Fruit fly (Drosophila melanogaster) whole organism, embryonic: ENCODE data around the gene xmas.
A peak's percentile ranks its signal among the peaks of the same experiment; 100 is the strongest.

Experiments used
- Ada2b ChIP-seq: fragments of 200-800 bp; sonication (Bioruptor generic); IDR thresholded peaks from 2 replicates; pipeline ENCODE4 v1.3.6; 2022; ENCODE audit warnings: missing biosample characterization, missing genetic modification characterization
- Blimp-1 ChIP-seq: fragments of 200-800 bp; sonication (Bioruptor generic); optimal IDR thresholded peaks from 3 replicates; lab custom pipeline; 2018; ENCODE audit warnings: missing biosample characterization, missing genetic modification characterization, mild to moderate bottlenecking, moderate library complexity, missing genetic modification reagents
- Bteb2 ChIP-seq: fragments of 200-800 bp; sonication (Bioruptor generic); optimal IDR thresholded peaks from 2 replicates; lab custom pipeline; 2016; ENCODE audit warnings: missing biosample characterization, missing genetic modification characterization
- CG10209 ChIP-seq: fragments of 200-800 bp; sonication (Bioruptor generic); optimal IDR thresholded peaks from 3 replicates; lab custom pipeline; 2017; ENCODE audit warnings: missing biosample characterization, mild to moderate bottlenecking, missing genetic modification characterization, missing genetic modification reagents
- CG1024 ChIP-seq: fragments of 200-800 bp; sonication (Bioruptor generic); IDR thresholded peaks from 2 replicates; pipeline ENCODE4 v1.3.6; 2022; ENCODE audit warnings: missing biosample characterization, missing genetic modification characterization
- CG10543 ChIP-seq: fragments of 200-800 bp; sonication (Bioruptor generic); optimal IDR thresholded peaks from 3 replicates; lab custom pipeline; 2017; ENCODE audit warnings: missing biosample characterization, mild to moderate bottlenecking, missing genetic modification characterization, moderate library complexity
- CG11560 ChIP-seq: fragments of 200-800 bp; sonication (Bioruptor generic); IDR thresholded peaks from 3 replicates; pipeline ENCODE4 v1.3.6; 2022; ENCODE audit warnings: missing biosample characterization, missing genetic modification characterization
- CG12391 ChIP-seq: fragments of 200-800 bp; sonication (Bioruptor generic); optimal IDR thresholded peaks from 3 replicates; lab custom pipeline; 2018; ENCODE audit warnings: missing biosample characterization, mild to moderate bottlenecking, missing genetic modification characterization, moderate library complexity
- CG12769 ChIP-seq: fragments of 200-800 bp; sonication (Bioruptor generic); optimal IDR thresholded peaks from 2 replicates; lab custom pipeline; 2019; ENCODE audit warnings: missing biosample characterization, mild to moderate bottlenecking, missing genetic modification characterization, moderate library complexity
- CG13894 ChIP-seq: fragments of 200-800 bp; sonication (Bioruptor generic); optimal IDR thresholded peaks from 3 replicates; lab custom pipeline; 2018; ENCODE audit warnings: missing biosample characterization, mild to moderate bottlenecking, missing genetic modification characterization, moderate library complexity
- CG17328 ChIP-seq: fragments of 200-800 bp; sonication (Bioruptor generic); IDR thresholded peaks from 2 replicates; pipeline ENCODE4 v1.3.6; 2022; ENCODE audit warnings: missing biosample characterization, missing genetic modification characterization
- CG17359 ChIP-seq: fragments of 200-800 bp; sonication (Bioruptor generic); optimal IDR thresholded peaks from 3 replicates; lab custom pipeline; 2018; ENCODE audit warnings: missing biosample characterization, mild to moderate bottlenecking, missing genetic modification characterization, moderate library complexity
- CG18262 ChIP-seq: fragments of 200-800 bp; optimal IDR thresholded peaks from 3 replicates; lab custom pipeline; 2019; ENCODE audit warnings: missing biosample characterization, mild to moderate bottlenecking, missing genetic modification characterization, moderate library complexity
- CG32772 ChIP-seq: fragments of 200-800 bp; sonication (Bioruptor generic); IDR thresholded peaks from 2 replicates; pipeline ENCODE4 v1.3.6; 2022; ENCODE audit warnings: missing biosample characterization, missing genetic modification characterization
- CG3847 ChIP-seq: fragments of 200-800 bp; sonication (Bioruptor generic); IDR thresholded peaks from 2 replicates; pipeline ENCODE4 v1.3.6; 2022; ENCODE audit warnings: missing biosample characterization, missing genetic modification characterization
- CG6689 ChIP-seq: fragments of 200-800 bp; sonication (Bioruptor generic); IDR thresholded peaks from 2 replicates; pipeline ENCODE4 v1.3.6; 2022; ENCODE audit warnings: missing biosample characterization, missing genetic modification characterization
- CG7271 ChIP-seq: fragments of 200-800 bp; sonication (Bioruptor generic); optimal IDR thresholded peaks from 2 replicates; lab custom pipeline; 2018; ENCODE audit warnings: missing biosample characterization, mild to moderate bottlenecking, missing genetic modification characterization, moderate library complexity
- Drgx ChIP-seq: fragments of 200-800 bp; sonication (Bioruptor generic); IDR thresholded peaks from 2 replicates; pipeline ENCODE4 v1.3.6; 2022; ENCODE audit warnings: missing biosample characterization, missing genetic modification characterization
- Hand ChIP-seq: fragments of 200-800 bp; sonication (Bioruptor generic); optimal IDR thresholded peaks from 2 replicates; lab custom pipeline; 2017; ENCODE audit warnings: mild to moderate bottlenecking, missing biosample characterization, missing genetic modification reagents, missing genetic modification characterization
- Hr51 ChIP-seq, 2 experiments: fragments of 200-800 bp; sonication (Bioruptor generic); optimal IDR thresholded peaks; 2 replicates in 1 of 2; 3 replicates in 1 of 2; lab custom pipeline; 2016 to 2018; ENCODE audit warnings: missing biosample characterization in 2 of 2, missing genetic modification characterization in 2 of 2, mild to moderate bottlenecking in 1 of 2, moderate library complexity in 1 of 2
- Kr ChIP-seq: fragments of 200-800 bp; sonication (Bioruptor generic); optimal IDR thresholded peaks from 2 replicates; lab custom pipeline; 2017; ENCODE audit warnings: missing biosample characterization, mild to moderate bottlenecking, missing genetic modification characterization
- Mes4 ChIP-seq: fragments of 200-800 bp; sonication (Bioruptor generic); optimal IDR thresholded peaks from 2 replicates; lab custom pipeline; 2016; ENCODE audit warnings: missing biosample characterization, missing genetic modification characterization
- PHDP ChIP-seq: fragments of 200-800 bp; sonication (Bioruptor generic); optimal IDR thresholded peaks from 3 replicates; lab custom pipeline; 2018; ENCODE audit warnings: missing biosample characterization, mild to moderate bottlenecking, missing genetic modification characterization, moderate library complexity
- Ptx1 ChIP-seq: fragments of 200-800 bp; sonication (Bioruptor generic); IDR thresholded peaks from 2 replicates; pipeline ENCODE4 v1.3.6; 2022; ENCODE audit warnings: missing biosample characterization, missing genetic modification characterization
- Scr ChIP-seq: fragments of 200-800 bp; sonication (Bioruptor generic); IDR thresholded peaks from 2 replicates; pipeline ENCODE4 v1.3.6; 2022; ENCODE audit warnings: missing biosample characterization, missing genetic modification characterization; ENCODE audit not compliant: partially characterized antibody
- Stat92E ChIP-seq, 3 experiments: fragments of >200 bp in 2 of 3; fragments of 200-800 bp in 1 of 3; sonication (Bioruptor generic) in 1 of 3; optimal IDR thresholded peaks; 2 replicates each; lab custom pipeline; 2017 to 2019; ENCODE audit warnings: missing biosample characterization in 3 of 3, missing genetic modification characterization in 3 of 3, mild to moderate bottlenecking in 1 of 3, moderate library complexity in 1 of 3
- Xbp1 ChIP-seq: fragments of 200-800 bp; sonication (Bioruptor generic); optimal IDR thresholded peaks from 3 replicates; lab custom pipeline; 2016; ENCODE audit warnings: missing biosample characterization, mild to moderate bottlenecking, missing genetic modification characterization
- Xrp1 ChIP-seq: fragments of 200-800 bp; sonication (Bioruptor generic); IDR thresholded peaks from 2 replicates; pipeline ENCODE4 v1.3.6; 2022; ENCODE audit warnings: missing biosample characterization, missing genetic modification characterization
- bsh ChIP-seq, 2 experiments: fragments of 200-800 bp; sonication (Bioruptor generic); optimal IDR thresholded peaks; 2 replicates each; lab custom pipeline; 2017 to 2018; ENCODE audit warnings: mild to moderate bottlenecking in 2 of 2, missing biosample characterization in 2 of 2, missing genetic modification characterization in 2 of 2, moderate library complexity in 1 of 2
- cato ChIP-seq: fragments of 200-800 bp; sonication (Bioruptor generic); optimal IDR thresholded peaks from 2 replicates; lab custom pipeline; 2016; ENCODE audit warnings: missing biosample characterization, missing genetic modification characterization, borderline replicate concordance
- dysf ChIP-seq: fragments of 200-800 bp; sonication (Bioruptor generic); IDR thresholded peaks from 3 replicates; pipeline ENCODE4 v1.3.6; 2022; ENCODE audit warnings: missing biosample characterization, missing genetic modification characterization
- eve ChIP-seq, 2 experiments: fragments of >200 bp; optimal IDR thresholded peaks; 2 replicates each; lab custom pipeline; 2017; ENCODE audit warnings: missing biosample characterization in 2 of 2, missing genetic modification characterization in 2 of 2
- gem ChIP-seq: fragments of 200-800 bp; sonication (Bioruptor generic); optimal IDR thresholded peaks from 2 replicates; lab custom pipeline; 2019; ENCODE audit warnings: missing biosample characterization, mild to moderate bottlenecking, missing genetic modification characterization, moderate library complexity
- ind ChIP-seq: fragments of 200-800 bp; sonication (Bioruptor generic); optimal IDR thresholded peaks from 3 replicates; lab custom pipeline; 2016; ENCODE audit warnings: missing biosample characterization, missing genetic modification characterization
- prd ChIP-seq, 3 experiments: fragments of >200 bp in 2 of 3; fragments of 200-800 bp in 1 of 3; sonication (Bioruptor generic) in 1 of 3; optimal IDR thresholded peaks in 2 of 3; IDR thresholded peaks in 1 of 3; 2 replicates in 2 of 3; 3 replicates in 1 of 3; pipeline versions ENCODE4 v1.3.6 to Lab custom; 2017 to 2022; ENCODE audit warnings: missing biosample characterization in 1 of 3, missing genetic modification characterization in 1 of 3
- row ChIP-seq: fragments of 200-800 bp; sonication (Bioruptor generic); IDR thresholded peaks from 3 replicates; pipeline ENCODE4 v1.3.6; 2022; ENCODE audit warnings: missing biosample characterization, missing genetic modification characterization
- sd ChIP-seq: fragments of 200-800 bp; sonication (Bioruptor generic); optimal IDR thresholded peaks from 3 replicates; lab custom pipeline; 2018; ENCODE audit warnings: missing biosample characterization, mild to moderate bottlenecking, missing genetic modification characterization, moderate library complexity
- sens ChIP-seq: fragments of 200-800 bp; sonication (Bioruptor generic); peaks from one replicate; lab custom pipeline; 2016; ENCODE audit warnings: missing biosample characterization, missing genetic modification characterization
- tna ChIP-seq: fragments of 200-800 bp; sonication (Bioruptor generic); IDR thresholded peaks from 2 replicates; pipeline ENCODE4 v1.3.6; 2022; ENCODE audit warnings: missing biosample characterization, missing genetic modification characterization; ENCODE audit not compliant: partially characterized antibody

The xmas gene

dm6 chrX:17206046-17206445 is 46.9 kb upstream of the xmas start, which contains the start of gene CG32564:
Gene CG32564, plus strand, starts transcription at chrX:17206407.
- TF ChIP-seq CG10543 (GFP tag; lab: Kevin White, UChicago) (peak; percentile 29), Stat92E (GFP tag; optimal IDR thresholded peaks at IDR 0.05; lab: Kevin White, UChicago) (no peak), CG13894 (tag; lab: Kevin White, UChicago) (peak; percentile 94)

- TF ChIP-seq CG12769 (tag; lab: Kevin White, UChicago): peak; percentile 60
- no peak for TF ChIP-seq tna (GFP tag; lab: Robert Waterston, UW)
- TF ChIP-seq sd (tag; lab: Kevin White, UChicago): peak; percentile 54
- TF ChIP-seq CG13894 (tag; lab: Kevin White, UChicago): peak; percentile 98
- no peak for TF ChIP-seq cato (GFP tag; lab: Kevin White, UChicago)
Measured at dm6 chrX:17205028-17205427, 45.9 kb upstream of the xmas start.

- TF ChIP-seq eve (GFP tag; optimal IDR thresholded peaks at IDR 0.05; lab: Kevin White, UChicago) (no peak), CG11560 (no peak), Mes4 (GFP tag; lab: Kevin White, UChicago) (no peak)
Measured at dm6 chrX:17202498-17203162, 43.5 kb upstream of the xmas start, which contains the start of the genes TTLL1A and CG5070. Gene TTLL1A, minus strand, starts transcription at chrX:17202598. Gene CG5070, plus strand, starts transcription at chrX:17203112.

DNA sequence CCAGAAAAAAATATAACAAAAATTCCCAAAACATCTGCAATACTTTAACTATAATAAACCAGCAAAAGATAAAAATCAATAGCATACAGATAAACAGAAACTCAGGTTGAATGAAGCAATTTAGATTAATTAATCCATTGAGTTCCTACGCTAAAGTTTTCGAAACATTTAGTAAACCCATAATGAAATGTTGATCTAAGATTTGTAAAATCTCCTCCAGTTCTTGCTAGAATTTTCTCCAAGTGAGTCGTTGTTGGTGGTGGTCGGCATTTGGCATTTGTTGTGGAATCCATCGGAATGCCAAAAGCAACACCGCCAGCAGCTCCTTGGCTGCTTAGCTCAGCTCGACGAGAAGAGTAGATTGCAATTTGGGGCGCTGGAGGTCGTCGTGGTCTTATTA is 29.1 kb upstream of the xmas start:
- TF ChIP-seq prd (optimal IDR thresholded peaks at IDR 0.05; lab: Kevin White, UChicago) (no peak), prd (GFP tag; IDR thresholded peaks at IDR 0.05; lab: Robert Waterston, UW) (no peak), sens (GFP tag; lab: Kevin White, UChicago) (peak; percentile 77)

DNA sequence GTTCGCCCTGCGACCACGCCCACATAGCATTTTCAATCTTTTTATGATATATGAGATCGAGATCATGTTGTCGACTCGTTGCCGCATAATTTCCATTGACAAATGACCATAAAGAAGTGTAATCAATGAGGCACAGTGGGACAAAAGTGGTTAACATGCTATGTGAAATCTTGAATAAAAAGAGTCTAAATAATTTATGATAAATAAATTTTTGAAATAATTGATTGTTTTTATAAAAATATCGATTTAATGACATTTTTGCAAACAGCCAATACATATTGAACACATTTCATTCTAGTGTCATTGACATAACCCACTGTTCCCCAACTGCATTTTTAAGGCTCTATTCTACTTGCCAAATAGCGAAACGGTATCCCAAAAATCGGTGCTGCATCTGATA is 28.4 kb upstream of the xmas start:
- TF ChIP-seq ind (peak; percentile 6), CG32772 (GFP tag; lab: Robert Waterston, UW) (no peak), CG17359 (tag; lab: Kevin White, UChicago) (peak; percentile 7), CG1024 (no peak), CG6689 (GFP tag; lab: Robert Waterston, UW) (peak; percentile 37; the same call in 1 of the 2 replicates), Drgx (peak; percentile 54), Xbp1 (peak; percentile 10), gem (tag; lab: Kevin White, UChicago) (peak; percentile 57), bsh (GFP tag; optimal IDR thresholded peaks at IDR 0.05; lab: Kevin White, UChicago) (peak in 1 of 2 experiments; percentile 42), row (GFP tag; lab: Robert Waterston, UW) (peak; percentile 38; the same call in 1 of the 3 replicates), Ada2b (0 out of 2 replicates have a peak, but pooled peaks have one; percentile 14), Scr (GFP tag; lab: Robert Waterston, UW) (no peak), CG10209 (GFP tag; lab: Kevin White, UChicago) (peak; percentile 27), dysf (GFP tag; lab: Robert Waterston, UW) (peak; percentile 39; the same call in 1 of the 3 replicates), CG3847 (GFP tag; lab: Robert Waterston, UW) (no peak), CG17328 (peak; percentile 23; the same call in 1 of the 2 replicates), Hr51 (GFP tag; optimal IDR thresholded peaks at IDR 0.05; lab: Kevin White, UChicago) (peak in 1 of 2 experiments; percentile 50), Ptx1 (peak; percentile 40; the same call in 1 of the 2 replicates), CG7271 (tag; lab: Kevin White, UChicago) (no peak), prd (optimal IDR thresholded peaks at IDR 0.05; lab: Kevin White, UChicago) (no peak), prd (GFP tag; IDR thresholded peaks at IDR 0.05; lab: Robert Waterston, UW) (peak; percentile 39; the same call in 1 of the 3 replicates), Hand (GFP tag; lab: Kevin White, UChicago) (no peak), PHDP (tag; lab: Kevin White, UChicago) (peak; percentile 24), Kr (GFP tag; lab: Kevin White, UChicago) (no peak), Xrp1 (peak; percentile 50; the same call in 1 of the 2 replicates), Blimp-1 (GFP tag; lab: Kevin White, UChicago) (peak; percentile 31), CG12391 (tag; lab: Kevin White, UChicago) (peak; percentile 21), Bteb2 (GFP tag; lab: Kevin White, UChicago) (no peak), CG18262 (tag; lab: Kevin White, UChicago) (peak; percentile 17), sens (GFP tag; lab: Kevin White, UChicago) (peak; percentile 6)
